Fruit fly (Drosophila melanogaster): ENCODE measurements around the gene Spps.

DNA sequence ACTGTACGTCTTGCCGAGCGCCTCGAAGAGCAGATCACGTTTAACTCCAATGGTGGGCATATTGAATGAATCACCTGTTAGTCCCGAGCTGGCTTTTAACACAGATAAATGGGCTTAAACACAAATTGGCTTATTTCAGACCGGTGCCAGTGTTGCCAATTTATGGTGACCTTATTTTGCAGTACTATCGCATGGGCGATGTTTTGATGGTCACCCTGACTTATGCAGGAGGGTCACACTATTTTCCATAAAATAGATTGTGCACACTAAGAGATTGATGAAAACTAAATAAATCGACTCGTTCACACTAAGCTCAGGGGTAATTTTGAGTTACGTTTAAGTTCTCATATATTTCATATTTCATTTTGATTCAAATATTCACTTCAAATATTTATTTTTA, 25.8 kb upstream of the Spps start, which contains the start of gene beta-PheRS:
- TF ChIP-seq CG12768 (GFP tag; optimal IDR thresholded peaks at IDR 0.05) (peak; percentile 27), CG7101 (tag; optimal IDR thresholded peaks at IDR 0.05) (peak; percentile 61), toe (GFP tag; optimal IDR thresholded peaks at IDR 0.05) (no peak)
